Worm (Caenorhabditis elegans) whole organism, L4/young adult: Measurements from ENCODE around the gene fipr-17.
"Not testable (repeated sequence)": the region's sequence is repeated elsewhere in the genome, so short reads cannot be mapped to it uniquely, and the experiment has no call there.

Experiments used
- W03F9.2 ChIP-seq: fragments of 150-350 bp; optimal IDR thresholded peaks from 2 replicates; lab custom pipeline; 2014; ENCODE audit warnings: missing biosample characterization, missing genetic modification characterization
- dao-5 ChIP-seq: sonication (generic microtip); optimal IDR thresholded peaks from 2 replicates; lab custom pipeline; 2016; ENCODE audit warnings: missing genotype, missing genetic modification characterization, moderate library complexity, missing compliant biosample characterization
- him-1 ChIP-seq: sonication (generic microtip); optimal IDR thresholded peaks from 2 replicates; lab custom pipeline; 2016; ENCODE audit warnings: missing genotype, missing genetic modification reagents, missing genetic modification characterization, missing compliant biosample characterization

fipr-17 gene

ce11 chrIII:11029337-11029736 is 21.9 kb upstream of the fipr-17 start, which contains the start of gene Y48A6B.8:
TSS of gene Y48A6B.8 (minus strand) at chrIII:11029437.
- TF ChIP-seq dao-5, him-1, W03F9.2 (tag; lab: Kevin White, UChicago): not testable (repeated sequence)

ce11 chrIII:11026516-11027048 is 19.2 kb upstream of the fipr-17 start, which contains the start of gene Y48A6B.7:
TSS of gene Y48A6B.7 (minus strand) at chrIII:11026566.
- TF ChIP-seq W03F9.2 (tag; lab: Kevin White, UChicago), result peak; percentile 28
- TF ChIP-seq dao-5 (tag; lab: Kevin White, UChicago), result no peak

ce11 chrIII:11025138-11025537 is 17.7 kb upstream of the fipr-17 start:
- no peak for TF ChIP-seq W03F9.2 (tag; lab: Kevin White, UChicago)
- TF ChIP-seq him-1 (tag; lab: Kevin White, UChicago), result no peak
- no peak for TF ChIP-seq dao-5 (tag; lab: Kevin White, UChicago)

- TF ChIP-seq dao-5 (tag; lab: Kevin White, UChicago) (no peak), him-1 (tag; lab: Kevin White, UChicago) (no peak), W03F9.2 (tag; lab: Kevin White, UChicago) (no peak)
Measured at ce11 chrIII:11022278-11022677, 14.9 kb upstream of the fipr-17 start.

DNA sequence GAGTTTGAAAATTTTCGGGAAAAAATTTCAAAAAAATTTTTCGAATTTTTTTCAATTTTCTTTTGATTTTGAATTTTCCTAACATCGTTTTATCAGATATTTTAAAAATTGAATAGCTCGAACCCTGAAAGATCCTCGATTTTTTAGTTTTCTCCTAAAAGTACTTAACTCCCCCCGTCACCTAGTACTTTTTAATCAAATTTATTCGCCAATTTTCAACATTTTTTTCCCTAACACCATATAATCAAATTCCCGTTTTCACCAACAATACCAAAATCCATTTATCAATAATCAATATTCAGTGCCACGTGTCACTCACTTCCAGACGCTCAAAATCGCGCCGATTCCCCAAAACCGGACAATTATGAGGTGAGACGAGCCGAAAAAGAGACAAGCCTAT is 4.9 kb upstream of the fipr-17 start, which contains the start of gene kvs-4:
Gene kvs-4, plus strand, starts transcription at position 301 of the 400 bp plus-strand sequence.
- TF ChIP-seq W03F9.2 (tag; lab: Kevin White, UChicago), result no peak
- TF ChIP-seq him-1 (tag; lab: Kevin White, UChicago), result no peak
- no peak for TF ChIP-seq dao-5 (tag; lab: Kevin White, UChicago)

DNA sequence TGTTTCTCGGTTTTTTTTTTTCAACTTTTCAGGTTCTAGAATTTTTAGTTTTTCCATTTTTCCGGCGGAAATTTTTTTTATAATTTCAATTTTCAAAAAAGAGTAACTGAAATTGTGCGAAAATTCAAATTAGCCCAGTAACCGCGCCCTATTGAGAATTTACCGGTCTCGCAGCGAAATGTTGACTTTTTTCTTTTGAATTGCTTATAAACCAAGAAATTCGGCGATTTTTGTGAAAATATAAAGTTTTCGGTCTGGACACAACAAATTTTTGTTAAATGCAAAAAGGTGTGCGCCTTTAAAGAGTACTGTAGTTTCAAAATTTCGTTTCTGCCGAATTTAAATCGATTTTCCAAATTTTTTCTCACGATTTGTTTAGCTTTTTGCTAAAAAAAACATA is 3.2 kb upstream of the fipr-17 start:
- no peak for TF ChIP-seq W03F9.2 (tag; lab: Kevin White, UChicago)
- TF ChIP-seq dao-5 (tag; lab: Kevin White, UChicago), result no peak
- TF ChIP-seq him-1 (tag; lab: Kevin White, UChicago), result no peak

- TF ChIP-seq him-1 (tag; lab: Kevin White, UChicago), result no peak
- no peak for TF ChIP-seq W03F9.2 (tag; lab: Kevin White, UChicago)
- no peak for TF ChIP-seq dao-5 (tag; lab: Kevin White, UChicago)
Measured at ce11 chrIII:11008869-11009268, 1.5 kb upstream of the fipr-17 start, which contains the start of gene exos-1. TSS of gene exos-1 (plus strand) at chrIII:11009043.

- no peak for TF ChIP-seq him-1 (tag; lab: Kevin White, UChicago)
- no peak for TF ChIP-seq dao-5 (tag; lab: Kevin White, UChicago)
- no peak for TF ChIP-seq W03F9.2 (tag; lab: Kevin White, UChicago)
Measured at ce11 chrIII:11002808-11003207, 4.6 kb downstream of the fipr-17 start.

- no peak for TF ChIP-seq W03F9.2 (tag; lab: Kevin White, UChicago)
- no peak for TF ChIP-seq him-1 (tag; lab: Kevin White, UChicago)
- no peak for TF ChIP-seq dao-5 (tag; lab: Kevin White, UChicago)
Measured at ce11 chrIII:10995156-10995555, 12.2 kb downstream of the fipr-17 start, which contains the start of gene dmsr-5. TSS of gene dmsr-5 (minus strand) at chrIII:10995256.

DNA sequence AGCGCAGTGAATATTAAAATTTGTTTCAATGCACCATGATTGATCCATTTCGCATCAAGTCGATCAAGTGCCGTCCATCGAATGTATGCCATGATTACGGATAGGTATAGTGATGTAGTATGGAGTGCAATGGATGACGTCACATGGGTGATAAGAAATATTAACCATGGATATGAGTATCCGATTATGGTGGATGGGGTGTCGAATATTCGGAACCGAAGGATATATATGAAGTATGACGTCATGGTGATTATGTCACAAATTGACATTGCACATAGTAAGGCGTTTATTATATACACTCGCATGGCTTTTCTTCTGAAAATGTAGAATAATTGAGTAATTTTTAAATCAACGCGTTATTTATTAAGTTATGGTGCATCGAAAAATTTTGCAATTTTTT is 13.3 kb downstream of the fipr-17 start:
- TF ChIP-seq dao-5 (tag; lab: Kevin White, UChicago) (no peak), W03F9.2 (tag; lab: Kevin White, UChicago) (no peak), him-1 (tag; lab: Kevin White, UChicago) (no peak)

DNA sequence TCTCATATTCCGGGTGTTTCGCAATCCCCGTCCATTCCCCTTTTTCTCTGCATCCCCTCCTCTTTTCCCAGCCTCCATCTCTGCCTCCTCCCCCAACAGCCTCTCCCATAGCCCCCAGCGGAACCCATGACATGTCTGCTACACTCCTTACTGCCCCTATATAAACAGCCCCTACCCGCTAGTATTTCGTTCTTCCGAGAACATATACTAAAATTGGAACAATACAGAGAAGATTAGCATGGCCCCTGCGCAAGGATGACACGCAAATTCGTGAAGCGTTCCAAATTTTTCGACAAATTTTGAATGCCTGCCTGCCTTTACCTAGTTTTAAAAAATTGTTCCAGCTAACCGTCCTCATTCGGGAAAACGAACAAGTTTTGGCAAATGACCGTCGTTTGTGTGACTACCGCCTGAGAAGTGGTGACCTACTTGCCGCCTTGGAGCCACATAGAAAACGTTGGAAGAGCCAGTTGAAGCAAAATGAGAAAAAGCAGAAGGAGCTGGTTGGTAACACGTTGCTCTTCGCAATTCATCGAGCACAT is 17.8 kb downstream of the fipr-17 start:
- TF ChIP-seq him-1 (tag; lab: Kevin White, UChicago), result peak; percentile 97
- TF ChIP-seq W03F9.2 (tag; lab: Kevin White, UChicago), result peak; percentile 81
- peak; percentile 89 for TF ChIP-seq dao-5 (tag; lab: Kevin White, UChicago)

DNA sequence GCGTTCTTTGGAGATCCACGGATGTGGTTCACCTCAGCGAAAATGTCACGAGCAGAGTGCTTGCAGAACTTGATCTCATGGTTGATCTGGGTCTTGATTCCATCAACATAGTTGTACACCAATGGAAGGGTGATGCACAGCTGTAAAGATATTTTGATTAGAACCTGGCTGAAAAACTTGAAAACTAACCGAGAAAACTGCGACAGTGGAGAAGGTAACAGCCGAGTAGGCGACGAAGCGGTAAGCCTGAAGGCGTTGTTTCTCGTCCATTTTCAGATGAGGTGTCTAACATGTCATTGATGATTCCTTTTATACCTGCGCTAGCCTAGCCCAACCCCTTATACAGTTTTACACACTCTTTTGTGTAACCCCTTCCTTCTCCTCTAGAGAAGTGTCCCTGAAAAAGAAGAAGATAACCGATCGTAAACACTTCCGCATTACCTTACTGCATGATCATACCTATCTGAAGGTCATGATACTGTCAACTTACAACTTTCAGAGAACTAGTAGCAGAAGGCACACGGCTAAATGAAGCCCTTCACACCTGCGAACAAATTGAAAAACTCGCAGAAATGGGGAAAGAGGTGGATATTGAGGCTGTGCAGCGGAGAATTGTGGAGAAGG is 19.7 kb downstream of the fipr-17 start, which contains the start of gene col-94:
Gene col-94, minus strand, starts transcription at position 313 of the 624 bp plus-strand sequence.
- TF ChIP-seq him-1 (tag; lab: Kevin White, UChicago) (no peak), dao-5 (tag; lab: Kevin White, UChicago) (no peak), W03F9.2 (tag; lab: Kevin White, UChicago) (no peak)

DNA sequence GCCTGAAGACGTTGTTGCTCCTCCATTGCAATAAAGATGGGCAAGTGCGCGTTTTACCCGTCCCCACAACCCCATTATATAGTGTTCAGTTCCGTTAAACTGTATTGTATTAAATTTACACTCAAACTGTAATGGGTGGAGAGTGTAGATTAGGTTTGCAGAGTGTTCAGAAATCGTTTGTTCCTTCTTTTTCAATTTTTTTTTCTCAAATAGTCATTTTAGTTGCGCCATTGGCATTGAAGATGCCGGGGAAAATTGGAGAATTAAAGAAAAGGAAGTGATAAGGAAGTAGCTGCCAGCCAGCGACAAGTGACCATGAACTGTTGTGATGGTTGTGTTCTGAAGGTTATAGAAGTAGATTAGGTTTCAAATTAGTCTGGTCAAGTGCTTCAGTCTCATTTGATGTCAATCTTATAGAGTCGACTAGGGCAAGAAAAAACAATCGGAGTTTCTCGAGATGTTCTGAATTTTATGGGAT is 21.8 kb downstream of the fipr-17 start, which contains the start of gene col-93:
Gene col-93, minus strand, starts transcription at position 51 of the 478 bp plus-strand sequence.
- TF ChIP-seq him-1 (tag; lab: Kevin White, UChicago) (no peak), dao-5 (tag; lab: Kevin White, UChicago) (no peak), W03F9.2 (tag; lab: Kevin White, UChicago) (no peak)
